Fruit fly (Drosophila melanogaster) whole organism, embryonic: ENCODE measurements around the gene Neurl4.

Experiments
- Atf-2 ChIP-seq: fragments of 200-800 bp; sonication (Bioruptor generic); optimal IDR thresholded peaks from 2 replicates; lab custom pipeline; 2016; ENCODE audit warnings: missing biosample characterization, missing genetic modification characterization
- Atf6 ChIP-seq: fragments of 200-800 bp; sonication (Bioruptor generic); IDR thresholded peaks from 2 replicates; pipeline ENCODE4 v1.3.6; 2022; ENCODE audit warnings: missing biosample characterization, missing genetic modification characterization
- Awh ChIP-seq: fragments of 200-800 bp; sonication (Bioruptor generic); IDR thresholded peaks from 2 replicates; pipeline ENCODE4, ENCODE4 v1.3.6; 2022; ENCODE audit warnings: missing biosample characterization, missing genetic modification characterization
- CG11398 ChIP-seq: fragments of 200-800 bp; sonication (Bioruptor generic); optimal IDR thresholded peaks from 2 replicates; lab custom pipeline; 2016; ENCODE audit warnings: missing biosample characterization, missing genetic modification characterization
- CG12236 ChIP-seq: fragments of 200-800 bp; sonication (Bioruptor generic); optimal IDR thresholded peaks from 2 replicates; lab custom pipeline; 2016; ENCODE audit warnings: missing biosample characterization, missing genetic modification characterization
- CG12942 ChIP-seq: fragments of 200-800 bp; sonication (Bioruptor generic); optimal IDR thresholded peaks from 3 replicates; lab custom pipeline; 2016; ENCODE audit warnings: missing biosample characterization, missing genetic modification characterization
- CG14441 ChIP-seq: fragments of 200-800 bp; sonication (Bioruptor generic); IDR thresholded peaks from 2 replicates; pipeline ENCODE4 v1.3.6; 2022; ENCODE audit warnings: missing biosample characterization, missing genetic modification characterization
- CG17385 ChIP-seq: fragments of 200-800 bp; sonication (Bioruptor generic); optimal IDR thresholded peaks from 3 replicates; lab custom pipeline; 2018; ENCODE audit warnings: missing biosample characterization, mild to moderate bottlenecking, missing genetic modification characterization
- CG17829 ChIP-seq: fragments of 200-800 bp; optimal IDR thresholded peaks from 2 replicates; lab custom pipeline; 2019; ENCODE audit warnings: missing biosample characterization, mild to moderate bottlenecking, missing genetic modification characterization, moderate library complexity
- CG17912 ChIP-seq: fragments of 200-800 bp; sonication (Bioruptor generic); optimal IDR thresholded peaks from 2 replicates; lab custom pipeline; 2018; ENCODE audit warnings: missing biosample characterization, mild to moderate bottlenecking, missing genetic modification characterization
- CG30020 ChIP-seq: fragments of 200-800 bp; optimal IDR thresholded peaks from 2 replicates; lab custom pipeline; 2019; ENCODE audit warnings: missing biosample characterization, mild to moderate bottlenecking, missing genetic modification characterization, moderate library complexity
- CG3163 ChIP-seq: fragments of 200-800 bp; sonication (Bioruptor generic); optimal IDR thresholded peaks from 3 replicates; lab custom pipeline; 2016; ENCODE audit warnings: missing biosample characterization, missing genetic modification characterization
- CG33213 ChIP-seq: fragments of 200-800 bp; sonication (Bioruptor generic); optimal IDR thresholded peaks from 3 replicates; lab custom pipeline; 2016; ENCODE audit warnings: missing biosample characterization, missing genetic modification characterization
- CG3407 ChIP-seq: fragments of 200-800 bp; sonication (Bioruptor generic); optimal IDR thresholded peaks from 2 replicates; lab custom pipeline; 2018; ENCODE audit warnings: missing biosample characterization, mild to moderate bottlenecking, missing genetic modification characterization
- CG34422 ChIP-seq: fragments of 200-800 bp; sonication (Bioruptor generic); IDR thresholded peaks from 3 replicates; pipeline ENCODE4 v1.3.6; 2022; ENCODE audit warnings: missing biosample characterization, missing genetic modification characterization
- CG3726 ChIP-seq: fragments of 200-800 bp; sonication (Bioruptor generic); IDR thresholded peaks from 3 replicates; pipeline ENCODE4, ENCODE4 v1.3.6; 2022; ENCODE audit warnings: missing biosample characterization, missing genetic modification characterization
- CG7786 ChIP-seq: fragments of 200-800 bp; sonication (Bioruptor generic); optimal IDR thresholded peaks from 2 replicates; lab custom pipeline; 2016; ENCODE audit warnings: missing biosample characterization, missing genetic modification characterization
- CG8290 ChIP-seq, 3 experiments: fragments of 200-800 bp; sonication (Bioruptor generic); optimal IDR thresholded peaks; 2 replicates each; lab custom pipeline; 2016 to 2019; ENCODE audit warnings: missing biosample characterization in 3 of 3, missing genetic modification characterization in 3 of 3, mild to moderate bottlenecking in 2 of 3, moderate library complexity in 1 of 3
- CG8388 ChIP-seq: fragments of 200-800 bp; sonication (Bioruptor generic); optimal IDR thresholded peaks from 2 replicates; lab custom pipeline; 2019; ENCODE audit warnings: missing biosample characterization, mild to moderate bottlenecking, missing genetic modification characterization, moderate library complexity
- CG8924 ChIP-seq: fragments of 200-800 bp; optimal IDR thresholded peaks from 3 replicates; lab custom pipeline; 2019; ENCODE audit warnings: missing biosample characterization, mild to moderate bottlenecking, missing genetic modification characterization, moderate library complexity
- CrebB ChIP-seq: fragments of 200-800 bp; sonication (Bioruptor generic); optimal IDR thresholded peaks from 3 replicates; lab custom pipeline; 2018; ENCODE audit warnings: missing biosample characterization, mild to moderate bottlenecking, missing genetic modification characterization
- Fer3 ChIP-seq: fragments of 200-800 bp; sonication (Bioruptor generic); optimal IDR thresholded peaks from 2 replicates; lab custom pipeline; 2018; ENCODE audit warnings: missing biosample characterization, mild to moderate bottlenecking, missing genetic modification characterization, moderate library complexity
- Gsc ChIP-seq: fragments of 200-800 bp; sonication (Bioruptor generic); IDR thresholded peaks from 2 replicates; pipeline ENCODE4 v1.3.6; 2022; ENCODE audit warnings: missing biosample characterization, missing genetic modification characterization
- HHEX ChIP-seq: fragments of 200-800 bp; sonication (Bioruptor generic); optimal IDR thresholded peaks from 3 replicates; lab custom pipeline; 2017; ENCODE audit warnings: missing biosample characterization, mild to moderate bottlenecking, missing genetic modification characterization, missing genetic modification reagents
- HmgD ChIP-seq: fragments of 200-800 bp; sonication (Bioruptor generic); optimal IDR thresholded peaks from 3 replicates; lab custom pipeline; 2016; ENCODE audit warnings: missing biosample characterization, missing genetic modification characterization
- Jarid2 ChIP-seq: fragments of 200-800 bp; sonication (Bioruptor generic); optimal IDR thresholded peaks from 3 replicates; lab custom pipeline; 2017; ENCODE audit warnings: mild to moderate bottlenecking, missing biosample characterization, missing genetic modification reagents, missing genetic modification characterization
- Neu2 ChIP-seq: fragments of 200-800 bp; sonication (Bioruptor generic); optimal IDR thresholded peaks from 3 replicates; lab custom pipeline; 2016; ENCODE audit warnings: missing biosample characterization, missing genetic modification characterization, borderline replicate concordance
- Rx ChIP-seq: fragments of 200-800 bp; sonication (Bioruptor generic); IDR thresholded peaks from 2 replicates; pipeline ENCODE4 v1.3.6; 2022; ENCODE audit warnings: missing biosample characterization, missing genetic modification characterization
- Scr ChIP-seq: fragments of 200-800 bp; sonication (Bioruptor generic); IDR thresholded peaks from 2 replicates; pipeline ENCODE4 v1.3.6; 2022; ENCODE audit warnings: missing biosample characterization, missing genetic modification characterization; ENCODE audit not compliant: partially characterized antibody
- TFAM ChIP-seq: fragments of 200-800 bp; sonication (Bioruptor generic); optimal IDR thresholded peaks from 2 replicates; lab custom pipeline; 2017; ENCODE audit warnings: missing biosample characterization, missing genetic modification characterization, inconsistent platforms
- Usf ChIP-seq: fragments of 200-800 bp; sonication (Bioruptor generic); optimal IDR thresholded peaks from 2 replicates; lab custom pipeline; 2017; ENCODE audit warnings: missing genotype, missing biosample characterization, missing genetic modification characterization
- bbx ChIP-seq: fragments of 200-800 bp; sonication (Bioruptor generic); IDR thresholded peaks from 2 replicates; pipeline ENCODE4 v1.3.6; 2022; ENCODE audit warnings: missing biosample characterization, missing genetic modification characterization; ENCODE audit not compliant: partially characterized antibody
- chif ChIP-seq, 2 experiments: fragments of 200-800 bp; sonication (Bioruptor generic); optimal IDR thresholded peaks; 3 replicates each; lab custom pipeline; 2016; ENCODE audit warnings: missing biosample characterization in 2 of 2, missing genetic modification characterization in 2 of 2
- croc ChIP-seq: fragments of 200-800 bp; sonication (Bioruptor generic); conservative IDR thresholded peaks from 3 replicates; pipeline ENCODE4 v1.3.6; 2022; ENCODE audit warnings: missing biosample characterization, missing genetic modification characterization
- crp ChIP-seq, 2 experiments: fragments of 200-800 bp; sonication (Bioruptor generic); optimal IDR thresholded peaks; 2 replicates in 1 of 2; 3 replicates in 1 of 2; lab custom pipeline; 2017; ENCODE audit warnings: missing biosample characterization in 2 of 2, missing genetic modification characterization in 2 of 2, mild to moderate bottlenecking in 1 of 2, moderate library complexity in 1 of 2
- eve ChIP-seq, 2 experiments: fragments of >200 bp; optimal IDR thresholded peaks; 2 replicates each; lab custom pipeline; 2017; ENCODE audit warnings: missing biosample characterization in 2 of 2, missing genetic modification characterization in 2 of 2
- grau ChIP-seq: fragments of 200-800 bp; optimal IDR thresholded peaks from 3 replicates; lab custom pipeline; 2019; ENCODE audit warnings: missing biosample characterization, mild to moderate bottlenecking, missing genetic modification characterization, moderate library complexity
- gro ChIP-seq: fragments of 200-800 bp; sonication (Bioruptor generic); optimal IDR thresholded peaks from 2 replicates; lab custom pipeline; 2016; ENCODE audit warnings: missing biosample characterization, missing genetic modification characterization
- ind ChIP-seq: fragments of 200-800 bp; sonication (Bioruptor generic); optimal IDR thresholded peaks from 3 replicates; lab custom pipeline; 2016; ENCODE audit warnings: missing biosample characterization, missing genetic modification characterization
- kni ChIP-seq: fragments of 200-800 bp; sonication (Bioruptor generic); optimal IDR thresholded peaks from 3 replicates; lab custom pipeline; 2017; ENCODE audit warnings: mild to moderate bottlenecking, missing biosample characterization, missing genetic modification reagents, missing genetic modification characterization
- lmd ChIP-seq: fragments of 200-800 bp; sonication (Bioruptor generic); IDR thresholded peaks from 2 replicates; pipeline ENCODE4 v1.3.6; 2022; ENCODE audit warnings: missing biosample characterization, missing genetic modification characterization
- nerfin-1 ChIP-seq: fragments of 200-800 bp; sonication (Bioruptor generic); optimal IDR thresholded peaks from 3 replicates; lab custom pipeline; 2019; ENCODE audit warnings: missing biosample characterization, mild to moderate bottlenecking, missing genetic modification characterization, moderate library complexity
- pb ChIP-seq: fragments of 200-800 bp; sonication (Bioruptor generic); optimal IDR thresholded peaks from 3 replicates; lab custom pipeline; 2016; ENCODE audit warnings: missing biosample characterization, missing genetic modification characterization
- phol ChIP-seq: fragments of 200-800 bp; sonication (Bioruptor generic); optimal IDR thresholded peaks from 3 replicates; lab custom pipeline; 2018; ENCODE audit warnings: missing biosample characterization, mild to moderate bottlenecking, missing genetic modification characterization, moderate library complexity
- pita ChIP-seq: fragments of 200-800 bp; sonication (Bioruptor generic); optimal IDR thresholded peaks from 2 replicates; lab custom pipeline; 2017; ENCODE audit warnings: missing biosample characterization, mild to moderate bottlenecking, missing genetic modification characterization
- pros ChIP-seq: fragments of 200-800 bp; sonication (Bioruptor generic); optimal IDR thresholded peaks from 3 replicates; lab custom pipeline; 2019; ENCODE audit warnings: missing biosample characterization, mild to moderate bottlenecking, missing genetic modification characterization, moderate library complexity
- sna ChIP-seq: fragments of 200-800 bp; sonication (Bioruptor generic); IDR thresholded peaks from 2 replicates; pipeline ENCODE4 v1.3.6; 2022; ENCODE audit warnings: missing biosample characterization, missing genetic modification characterization; ENCODE audit not compliant: partially characterized antibody
- tap ChIP-seq: fragments of 200-800 bp; optimal IDR thresholded peaks from 3 replicates; lab custom pipeline; 2019; ENCODE audit warnings: missing biosample characterization, mild to moderate bottlenecking, missing genetic modification characterization, moderate library complexity
- trem ChIP-seq: fragments of 200-800 bp; optimal IDR thresholded peaks from 3 replicates; lab custom pipeline; 2019; ENCODE audit warnings: missing biosample characterization, mild to moderate bottlenecking, missing genetic modification characterization, moderate library complexity

Gene Neurl4

DNA sequence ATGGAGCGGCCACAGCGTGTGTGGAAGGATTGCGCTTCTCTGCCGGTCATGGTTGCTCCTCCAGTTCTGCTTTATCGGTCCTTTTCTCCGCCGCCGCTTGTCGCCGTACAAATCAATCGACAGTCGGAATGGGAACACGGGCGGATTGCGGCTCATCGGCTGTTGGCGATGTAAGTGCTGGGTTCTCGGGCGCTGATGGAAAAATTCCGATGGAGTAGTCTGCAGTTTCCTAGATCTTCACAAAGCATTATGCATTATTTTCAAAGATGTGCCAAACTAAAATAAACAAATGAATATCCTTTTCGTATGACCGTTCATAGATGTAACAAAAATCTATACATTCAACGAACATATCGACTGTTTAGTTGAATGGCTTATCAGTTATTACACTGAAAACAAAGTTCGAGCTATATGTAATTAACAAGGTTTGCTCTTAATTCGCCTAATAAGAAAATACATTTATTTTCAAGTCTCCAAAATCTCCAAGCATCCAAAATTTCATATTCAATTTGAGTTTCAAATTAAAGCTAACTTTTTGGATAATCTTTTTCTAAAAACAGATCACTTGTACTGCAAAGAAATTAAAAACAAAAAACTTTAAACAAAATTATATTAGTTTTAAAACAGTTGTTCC, at the start of gene Neurl4:
Gene Neurl4 (minus strand): TSS at position 273 of the 634 bp plus-strand sequence.
- TF ChIP-seq CG8924 (tag; lab: Kevin White, UChicago) (peak; percentile 81), HmgD (no peak), CG8290 (GFP tag; optimal IDR thresholded peaks at IDR 0.05; lab: Kevin White, UChicago) (no peak), CG8290 (tag; optimal IDR thresholded peaks at IDR 0.05; lab: Kevin White, UChicago) (no peak), bbx (no peak), CG8388 (GFP tag; lab: Kevin White, UChicago) (no peak), Usf (GFP tag; lab: Kevin White, UChicago) (peak; percentile 23), CG11398 (GFP tag; lab: Kevin White, UChicago) (peak; percentile 61), Gsc (GFP tag; lab: Robert Waterston, UW) (no peak), tap (tag; lab: Kevin White, UChicago) (no peak), CrebB (tag; lab: Kevin White, UChicago) (peak; percentile 65), lmd (GFP tag; lab: Robert Waterston, UW) (peak; percentile 70), chif (GFP tag; optimal IDR thresholded peaks at IDR 0.05; lab: Kevin White, UChicago) (peak; percentile 10 to 74), pb (no peak), pros (GFP tag; lab: Kevin White, UChicago) (no peak), nerfin-1 (tag; lab: Kevin White, UChicago) (peak; percentile 75), CG7786 (peak; percentile 73), CG17912 (peak; percentile 20), CG34422 (no peak), Awh (peak; percentile 78), HHEX (GFP tag; lab: Kevin White, UChicago) (peak; percentile 70), crp (GFP tag; optimal IDR thresholded peaks at IDR 0.05; lab: Kevin White, UChicago) (peak in 1 of 2 experiments; percentile 36), Jarid2 (GFP tag; lab: Kevin White, UChicago) (no peak), Rx (GFP tag; lab: Robert Waterston, UW) (0 out of 2 replicates have a peak, but pooled peaks have one; percentile 16), croc (GFP tag; lab: Robert Waterston, UW) (no peak), sna (GFP tag; lab: Robert Waterston, UW) (no peak), TFAM (GFP tag; lab: Kevin White, UChicago) (no peak), CG17829 (tag; lab: Kevin White, UChicago) (peak; percentile 56), CG12942 (GFP tag; lab: Kevin White, UChicago) (peak; percentile 73), CG12236 (GFP tag; lab: Kevin White, UChicago) (no peak), CG30020 (tag; lab: Kevin White, UChicago) (peak; percentile 29), Scr (GFP tag; lab: Robert Waterston, UW) (no peak; the same call in 1 of the 2 replicates), trem (tag; lab: Kevin White, UChicago) (peak; percentile 76), ind (GFP tag; lab: Kevin White, UChicago) (no peak), Atf6 (GFP tag; lab: Robert Waterston, UW) (peak; percentile 63), Fer3 (tag; lab: Kevin White, UChicago) (no peak), pita (GFP tag; lab: Kevin White, UChicago) (no peak), CG17385 (no peak), CG3726 (GFP tag; lab: Robert Waterston, UW) (no peak), Neu2 (GFP tag; lab: Kevin White, UChicago) (no peak), Atf-2 (peak; percentile 46), gro (GFP tag; lab: Kevin White, UChicago) (peak; percentile 43), CG3407 (GFP tag; lab: Kevin White, UChicago) (peak; percentile 8), kni (GFP tag; lab: Kevin White, UChicago) (no peak), phol (tag; lab: Kevin White, UChicago) (peak; percentile 87), CG33213 (GFP tag; lab: Kevin White, UChicago) (peak; percentile 21), eve (GFP tag; optimal IDR thresholded peaks at IDR 0.05; lab: Kevin White, UChicago) (no peak), CG14441 (GFP tag; lab: Robert Waterston, UW) (peak; percentile 49), CG3163 (GFP tag; lab: Kevin White, UChicago) (peak; percentile 13), grau (tag; lab: Kevin White, UChicago) (peak; percentile 82)
